Fruit fly (Drosophila melanogaster): ENCODE measurements around the gene CG17154.

DNA sequence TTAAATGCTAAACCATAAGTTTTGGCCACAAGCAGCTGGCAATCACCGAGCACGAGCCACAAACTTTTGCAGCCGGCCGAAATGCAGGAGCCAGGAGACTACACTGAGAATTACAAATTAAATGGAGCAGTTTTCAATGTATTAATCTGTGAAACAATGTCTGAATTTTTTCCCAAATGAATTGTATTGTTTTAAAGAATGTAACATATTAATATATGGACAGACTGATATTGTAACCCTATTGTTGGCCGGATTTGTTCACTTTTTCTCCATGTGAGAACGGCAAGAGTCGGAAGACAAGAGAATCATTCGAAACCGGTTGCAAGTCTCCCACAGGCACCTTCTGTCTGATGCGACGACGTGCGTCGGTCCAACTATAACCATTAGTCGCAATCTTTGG, 26.7 kb downstream of the CG17154 start:
- TF ChIP-seq psq (optimal IDR thresholded peaks at IDR 0.05) (no peak), pan (optimal IDR thresholded peaks at IDR 0.05) (no peak), CG8478 (optimal IDR thresholded peaks at IDR 0.05) (no peak), Dll (optimal IDR thresholded peaks at IDR 0.05) (no peak)
